Worm (Caenorhabditis elegans) whole organism, young adult: ENCODE data around the gene Y53G8AM.8.

Experiments used
- D2030.7 ChIP-seq: fragments of 200-800 bp; sonication (Bioruptor generic); IDR thresholded peaks from 2 replicates; pipeline ENCODE4 v1.3.6; 2022; ENCODE audit warnings: missing genetic modification reagents, missing genetic modification characterization, missing compliant biosample characterization
- F22D6.2 ChIP-seq: sonication (generic microtip); optimal IDR thresholded peaks from 2 replicates; lab custom pipeline; 2016; ENCODE audit warnings: mild to moderate bottlenecking, missing genetic modification characterization, missing compliant biosample characterization
- F33H1.4 ChIP-seq: fragments of 200-800 bp; sonication (Bioruptor generic); IDR thresholded peaks from 2 replicates; pipeline ENCODE4 v1.3.6; 2022; ENCODE audit warnings: missing genetic modification reagents, missing genetic modification characterization, missing compliant biosample characterization
- ekl-4 ChIP-seq: fragments of 200-800 bp; sonication (Bioruptor generic); IDR thresholded peaks from 2 replicates; pipeline ENCODE4 v1.3.6; 2022; ENCODE audit warnings: missing genetic modification reagents, missing genetic modification characterization, missing compliant biosample characterization
- ets-4 ChIP-seq: fragments of 200-800 bp; sonication (Bioruptor generic); optimal IDR thresholded peaks from 2 replicates; lab custom pipeline; 2018; ENCODE audit warnings: mild to moderate bottlenecking, missing genetic modification characterization, missing compliant biosample characterization
- hrde-1 ChIP-seq: sonication (generic microtip); optimal IDR thresholded peaks from 2 replicates; lab custom pipeline; 2016; ENCODE audit warnings: missing genetic modification characterization, mild to moderate bottlenecking, missing compliant biosample characterization, moderate library complexity, missing genotype, missing genetic modification reagents, borderline replicate concordance
- pha-4 ChIP-seq: fragments of 150-350 bp; sonication (generic microtip); optimal IDR thresholded peaks from 2 replicates; lab custom pipeline; 2014; ENCODE audit warnings: missing biosample characterization, missing genetic modification reagents, missing genetic modification characterization
- sptf-2 ChIP-seq: fragments of 200-800 bp; sonication (Bioruptor generic); optimal IDR thresholded peaks from 2 replicates; lab custom pipeline; 2018; ENCODE audit warnings: mild to moderate bottlenecking, missing genetic modification characterization, missing compliant biosample characterization
- ztf-18 ChIP-seq: sonication (generic microtip); optimal IDR thresholded peaks from 2 replicates; lab custom pipeline; 2016; ENCODE audit warnings: missing genotype, mild to moderate bottlenecking, missing genetic modification characterization, missing compliant biosample characterization

ce11 chrIII:3220287-3220686 is 58.2 kb downstream of the Y53G8AM.8 start:
- TF ChIP-seq hrde-1 (no peak), sptf-2 (no peak), pha-4 (no peak), ets-4 (GFP tag; lab: Kevin White, UChicago) (no peak), F22D6.2 (tag; lab: Kevin White, UChicago) (no peak), D2030.7 (GFP tag; lab: Robert Waterston, UW) (no peak), F33H1.4 (GFP tag; lab: Robert Waterston, UW) (no peak), ztf-18 (no peak), ekl-4 (GFP tag; lab: Robert Waterston, UW) (no peak)
